Worm (Caenorhabditis elegans): ENCODE data around the gene Y116F11A.1.

ce11 chrV:19771660-19772059, 41.3 kb downstream of the Y116F11A.1 start, which contains the start of gene M162.15:
- TF ChIP-seq ceh-6 (GFP tag; optimal IDR thresholded peaks at IDR 0.05): no peak
- no peak for TF ChIP-seq ama-1 (optimal IDR thresholded peaks at IDR 0.05)
- TF ChIP-seq ceh-22 (tag; optimal IDR thresholded peaks at IDR 0.05): no peak

Data from whole organism, late embryonic.